Worm (Caenorhabditis elegans) whole organism, L4 larva: ENCODE data around the gene W09H1.4.

Source experiments
- ama-1 ChIP-seq: fragments of 150-350 bp; optimal IDR thresholded peaks from 2 replicates; lab custom pipeline; 2014; ENCODE audit warnings: inconsistent platforms, mixed read lengths
- ceh-32 ChIP-seq: sonication (generic microtip); optimal IDR thresholded peaks from 2 replicates; lab custom pipeline; 2016; ENCODE audit warnings: mild to moderate bottlenecking, missing genetic modification characterization, missing compliant biosample characterization; ENCODE audit not compliant: poor library complexity
- hlh-30 ChIP-seq: sonication (generic microtip); optimal IDR thresholded peaks from 2 replicates; lab custom pipeline; 2017; ENCODE audit warnings: antibody characterized with exemption, mild to moderate bottlenecking, missing genetic modification characterization, missing compliant biosample characterization; ENCODE audit not compliant: insufficient read depth
- mxl-3 ChIP-seq: fragments of 200-800 bp; sonication (Bioruptor generic); optimal IDR thresholded peaks from 2 replicates; lab custom pipeline; 2018; ENCODE audit warnings: mild to moderate bottlenecking, missing genetic modification characterization, missing compliant biosample characterization
- nhr-237 ChIP-seq: sonication (generic microtip); optimal IDR thresholded peaks from 2 replicates; lab custom pipeline; 2017; ENCODE audit warnings: missing biosample characterization, missing genetic modification characterization
- snpc-4 ChIP-seq: fragments of 150-350 bp; optimal IDR thresholded peaks from 2 replicates; lab custom pipeline; 2014; ENCODE audit warnings: missing biosample characterization, missing genetic modification characterization

DNA sequence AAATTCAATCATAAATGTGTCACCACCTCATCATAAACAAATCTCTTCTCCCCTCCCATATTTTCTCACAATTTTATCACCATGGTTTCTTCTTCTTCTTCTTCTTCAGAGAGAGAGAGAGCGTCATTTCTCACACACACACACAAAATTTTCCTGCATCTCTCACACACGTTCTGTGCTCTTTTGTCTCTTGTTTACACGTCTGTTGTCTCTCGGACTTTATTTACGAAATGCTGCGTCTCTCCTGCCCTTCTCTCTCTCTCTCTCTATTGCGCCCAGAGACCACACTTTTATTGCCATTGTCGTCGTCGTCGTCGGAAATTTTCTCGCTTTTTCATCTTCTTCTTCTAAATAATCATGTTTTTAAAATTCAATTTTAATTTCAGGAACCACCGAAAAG, 11.8 kb downstream of the W09H1.4 start, which contains the start of gene lec-1:
- TF ChIP-seq nhr-237 (tag; lab: Kevin White, UChicago) = no peak
- TF ChIP-seq hlh-30 (tag; lab: Kevin White, UChicago) = peak; percentile 45
- TF ChIP-seq snpc-4 = no peak
- peak; percentile 74 for TF ChIP-seq ama-1 (lab: Kevin White, UChicago)
- TF ChIP-seq ceh-32 (tag; lab: Kevin White, UChicago) = no peak
- peak; percentile 51 for TF ChIP-seq mxl-3 (GFP tag; lab: Kevin White, UChicago)
